Worm (Caenorhabditis elegans) whole organism, early embryonic: ENCODE measurements around the gene bgnt-1.4.

Experiments used
- B0310.2 ChIP-seq: sonication (generic microtip); optimal IDR thresholded peaks from 2 replicates; lab custom pipeline; 2016; ENCODE audit warnings: mild to moderate bottlenecking, missing genetic modification characterization, missing compliant biosample characterization
- F13C5.2 ChIP-seq: sonication (generic microtip); optimal IDR thresholded peaks from 2 replicates; lab custom pipeline; 2017; ENCODE audit warnings: mild to moderate bottlenecking, missing genetic modification characterization, inconsistent platforms, missing compliant biosample characterization
- aly-1 ChIP-seq: sonication (generic microtip); optimal IDR thresholded peaks from 2 replicates; lab custom pipeline; 2016; ENCODE audit warnings: missing genetic modification characterization, missing compliant biosample characterization
- ama-1 ChIP-seq: fragments of 150-350 bp; optimal IDR thresholded peaks from 2 replicates; lab custom pipeline; 2014
- ceh-13 ChIP-seq: fragments of 200-800 bp; sonication (Bioruptor generic); optimal IDR thresholded peaks from 2 replicates; lab custom pipeline; 2018; ENCODE audit warnings: mild to moderate bottlenecking, missing genetic modification characterization, missing compliant biosample characterization
- ceh-36 ChIP-seq: sonication (generic microtip); optimal IDR thresholded peaks from 2 replicates; lab custom pipeline; 2016; ENCODE audit warnings: missing genetic modification characterization, inconsistent platforms, missing compliant biosample characterization
- ets-7 ChIP-seq: sonication (generic microtip); optimal IDR thresholded peaks from 2 replicates; lab custom pipeline; 2016; ENCODE audit warnings: missing genotype, missing genetic modification characterization, missing compliant biosample characterization
- flt-1 ChIP-seq: fragments of 200-800 bp; sonication (Bioruptor generic); IDR thresholded peaks from 2 replicates; pipeline ENCODE4 v1.3.6; 2022; ENCODE audit warnings: missing genetic modification characterization, missing compliant biosample characterization
- hmbx-1 ChIP-seq: sonication (generic microtip); optimal IDR thresholded peaks from 2 replicates; lab custom pipeline; 2016; ENCODE audit warnings: mild to moderate bottlenecking, missing genetic modification characterization, missing compliant biosample characterization
- hmg-4 ChIP-seq: fragments of 200-800 bp; sonication (Bioruptor generic); optimal IDR thresholded peaks from 2 replicates; lab custom pipeline; 2018; ENCODE audit warnings: mild to moderate bottlenecking, missing genetic modification characterization, missing compliant biosample characterization
- hnd-1 ChIP-seq: sonication (generic microtip); optimal IDR thresholded peaks from 2 replicates; lab custom pipeline; 2016; ENCODE audit warnings: missing genetic modification characterization, missing compliant biosample characterization
- pes-1 ChIP-seq: fragments of 200-800 bp; sonication (Bioruptor generic); IDR thresholded peaks from 2 replicates; pipeline ENCODE4 v1.3.6; 2022; ENCODE audit warnings: missing genetic modification reagents, missing genetic modification characterization, missing compliant biosample characterization
- scrt-1 ChIP-seq: fragments of 200-800 bp; sonication (Bioruptor generic); IDR thresholded peaks from 2 replicates; pipeline ENCODE4 v1.3.6; 2022; ENCODE audit warnings: missing genetic modification characterization, missing compliant biosample characterization
- sea-1 ChIP-seq: fragments of 200-800 bp; sonication (Bioruptor generic); conservative IDR thresholded peaks from 2 replicates; pipeline ENCODE4 v1.3.6; 2022; ENCODE audit warnings: missing genetic modification characterization, missing compliant biosample characterization
- tbx-11 ChIP-seq: fragments of 200-800 bp; sonication (Bioruptor generic); IDR thresholded peaks from 2 replicates; pipeline ENCODE4 v1.3.6; 2022; ENCODE audit warnings: missing genetic modification characterization, missing compliant biosample characterization
- tbx-37 ChIP-seq: fragments of 200-800 bp; sonication (Bioruptor generic); conservative IDR thresholded peaks from 2 replicates; pipeline ENCODE4 v1.3.6; 2022; ENCODE audit warnings: missing genetic modification reagents, missing genetic modification characterization, missing compliant biosample characterization
- tra-4 ChIP-seq: sonication (generic microtip); optimal IDR thresholded peaks from 2 replicates; lab custom pipeline; 2017; ENCODE audit warnings: missing genetic modification characterization, missing compliant biosample characterization

The bgnt-1.4 gene

ce11 chrV:4731154-4731961 is 29.4 kb upstream of the bgnt-1.4 start, which contains the start of gene F39G3.3:
F39G3.3 (plus strand) TSS chrV:4731911.
- peak; percentile 65 for TF ChIP-seq B0310.2 (tag; lab: Kevin White, UChicago)
- peak; percentile 87 for TF ChIP-seq tbx-11 (GFP tag; lab: Robert Waterston, UW)
- peak; percentile 82 for TF ChIP-seq tbx-37 (GFP tag; lab: Robert Waterston, UW)
- TF ChIP-seq hmg-4, result peak; percentile 85
- peak; percentile 90 for TF ChIP-seq pes-1 (GFP tag; lab: Robert Waterston, UW)
- TF ChIP-seq sea-1 (GFP tag; lab: Robert Waterston, UW), result peak; percentile 74; the same call in 1 of the 2 replicates
- peak; percentile 94 for TF ChIP-seq F13C5.2
- peak; percentile 63 for TF ChIP-seq hmbx-1 (tag; lab: Kevin White, UChicago)
- peak; percentile 83 for TF ChIP-seq ceh-13 (GFP tag; lab: Kevin White, UChicago)
- TF ChIP-seq ceh-36 (tag; lab: Kevin White, UChicago), result peak; percentile 81
- peak; percentile 61 for TF ChIP-seq ets-7
- peak; percentile 65 for TF ChIP-seq aly-1 (tag; lab: Kevin White, UChicago)
- peak; percentile 75 for TF ChIP-seq hnd-1 (tag; lab: Kevin White, UChicago)
- TF ChIP-seq ama-1 (lab: Kevin White, UChicago), result no peak
- TF ChIP-seq scrt-1, result peak; percentile 85
- TF ChIP-seq flt-1 (GFP tag; lab: Robert Waterston, UW), result peak; percentile 74
- TF ChIP-seq tra-4 (tag; lab: Kevin White, UChicago), result peak; percentile 15

DNA sequence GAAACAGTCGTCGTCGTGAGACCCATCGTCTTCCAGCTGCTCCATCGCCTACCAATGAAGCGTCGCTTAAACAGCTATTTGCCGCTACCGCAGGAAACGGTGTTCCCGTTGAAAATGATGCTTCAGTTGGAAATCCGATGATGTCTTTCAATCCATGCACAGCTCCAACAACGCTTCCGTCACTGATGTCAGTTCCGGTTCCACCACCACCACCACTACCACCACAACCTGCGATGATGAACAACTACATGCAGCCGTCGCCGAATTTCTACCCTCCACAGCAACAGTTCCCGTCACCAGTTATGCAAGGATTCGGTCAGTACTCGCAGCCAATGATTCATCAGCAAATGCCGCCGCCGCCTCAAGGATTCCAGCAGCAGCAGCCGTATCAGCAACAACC is 26.8 kb upstream of the bgnt-1.4 start:
- TF ChIP-seq sea-1 (GFP tag; lab: Robert Waterston, UW) (no peak), scrt-1 (no peak), hnd-1 (tag; lab: Kevin White, UChicago) (no peak)

DNA sequence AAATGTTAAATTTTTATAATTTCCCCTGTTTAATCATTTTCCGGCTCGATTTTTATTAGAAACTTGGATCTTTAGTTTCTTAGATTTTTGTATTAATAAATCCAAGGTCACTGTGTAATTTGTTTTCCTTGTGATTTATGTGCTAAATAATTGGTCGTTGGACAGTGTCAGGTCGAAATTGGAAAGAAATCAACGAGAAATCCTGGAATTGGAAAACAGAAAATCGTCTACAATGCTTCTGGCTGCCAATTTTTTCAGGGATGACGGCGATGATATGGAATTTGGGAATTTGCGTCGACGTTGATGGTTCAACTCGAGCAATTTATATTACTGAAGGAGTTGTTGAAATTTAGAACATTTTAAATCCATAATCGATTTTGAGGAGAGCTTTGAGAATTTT is 26.2 kb upstream of the bgnt-1.4 start:
- TF ChIP-seq ets-7 (no peak), hnd-1 (tag; lab: Kevin White, UChicago) (no peak), pes-1 (GFP tag; lab: Robert Waterston, UW) (no peak), hmg-4 (no peak), aly-1 (tag; lab: Kevin White, UChicago) (no peak), tbx-37 (GFP tag; lab: Robert Waterston, UW) (no peak), B0310.2 (tag; lab: Kevin White, UChicago) (no peak), sea-1 (GFP tag; lab: Robert Waterston, UW) (no peak), tra-4 (tag; lab: Kevin White, UChicago) (no peak), flt-1 (GFP tag; lab: Robert Waterston, UW) (no peak), ceh-13 (GFP tag; lab: Kevin White, UChicago) (no peak), ceh-36 (tag; lab: Kevin White, UChicago) (no peak)

- no peak for TF ChIP-seq scrt-1
- TF ChIP-seq pes-1 (GFP tag; lab: Robert Waterston, UW), result no peak
- TF ChIP-seq ceh-13 (GFP tag; lab: Kevin White, UChicago), result no peak
- no peak for TF ChIP-seq aly-1 (tag; lab: Kevin White, UChicago)
- no peak for TF ChIP-seq hmg-4
- TF ChIP-seq tra-4 (tag; lab: Kevin White, UChicago), result no peak
- no peak for TF ChIP-seq ets-7
Observed at ce11 chrV:4737727-4738126, 23.0 kb upstream of the bgnt-1.4 start, which contains the start of gene F39G3.2. F39G3.2 (plus strand) TSS chrV:4737831.

ce11 chrV:4742190-4742589 is 18.6 kb upstream of the bgnt-1.4 start, which contains the start of gene ugt-61:
ugt-61 (plus strand) TSS chrV:4742422.
- TF ChIP-seq tra-4 (tag; lab: Kevin White, UChicago), result no peak

- TF ChIP-seq ets-7 (no peak), aly-1 (tag; lab: Kevin White, UChicago) (no peak), ama-1 (lab: Kevin White, UChicago) (no peak), sea-1 (GFP tag; lab: Robert Waterston, UW) (no peak), scrt-1 (no peak)
Observed at ce11 chrV:4745269-4745668, 15.5 kb upstream of the bgnt-1.4 start, which contains the start of gene C18G1.7. C18G1.7 (plus strand) TSS chrV:4745569.

DNA sequence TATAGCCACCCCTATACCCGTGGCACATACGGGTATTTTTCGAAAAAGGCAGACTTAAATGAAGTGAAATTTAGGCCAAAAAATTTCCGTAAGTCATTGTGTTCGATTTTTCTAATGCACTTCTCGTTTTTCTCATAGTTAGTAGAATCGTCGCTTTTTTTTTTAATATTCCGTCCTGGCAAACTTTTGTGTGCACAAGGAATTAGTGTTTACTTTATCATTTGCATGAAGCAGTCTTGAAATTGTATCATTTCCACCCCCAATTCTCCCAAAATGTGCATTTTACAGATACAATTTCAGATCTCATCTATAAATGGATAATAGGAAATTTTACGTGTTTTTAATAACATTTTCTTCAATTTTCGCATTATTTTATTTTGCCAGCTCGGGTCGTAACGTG is 10.5 kb upstream of the bgnt-1.4 start, which contains the start of gene C18G1.6:
Gene C18G1.6 (plus strand): TSS at position 301 of the 400 bp plus-strand sequence.
- TF ChIP-seq ama-1 (lab: Kevin White, UChicago), result no peak
- TF ChIP-seq hnd-1 (tag; lab: Kevin White, UChicago), result no peak
- TF ChIP-seq F13C5.2, result no peak

- TF ChIP-seq pes-1 (GFP tag; lab: Robert Waterston, UW), result no peak
- no peak for TF ChIP-seq B0310.2 (tag; lab: Kevin White, UChicago)
- no peak for TF ChIP-seq hmg-4
- TF ChIP-seq tra-4 (tag; lab: Kevin White, UChicago), result no peak
- no peak for TF ChIP-seq tbx-37 (GFP tag; lab: Robert Waterston, UW)
- TF ChIP-seq F13C5.2, result no peak
- TF ChIP-seq tbx-11 (GFP tag; lab: Robert Waterston, UW), result no peak
- no peak for TF ChIP-seq hnd-1 (tag; lab: Kevin White, UChicago)
- TF ChIP-seq aly-1 (tag; lab: Kevin White, UChicago), result no peak
- TF ChIP-seq hmbx-1 (tag; lab: Kevin White, UChicago), result no peak
- TF ChIP-seq ama-1 (lab: Kevin White, UChicago), result no peak
- TF ChIP-seq scrt-1, result no peak
- TF ChIP-seq sea-1 (GFP tag; lab: Robert Waterston, UW), result no peak
- no peak for TF ChIP-seq flt-1 (GFP tag; lab: Robert Waterston, UW)
- TF ChIP-seq ets-7, result no peak
- TF ChIP-seq ceh-13 (GFP tag; lab: Kevin White, UChicago), result no peak
Observed at ce11 chrV:4754123-4754522, 6.7 kb upstream of the bgnt-1.4 start, which contains the start of gene hil-4. hil-4 (plus strand) TSS chrV:4754313.
